Fruit fly (Drosophila melanogaster) S2 (cell line): Measurements from ENCODE around the gene Prx1.

ENCODE experiments used
- CG8478 ChIP-seq: fragments of >200 bp; optimal IDR thresholded peaks from 2 replicates; lab custom pipeline; 2018
- CTCF ChIP-seq, 2 experiments: fragments of >200 bp; optimal IDR thresholded peaks; 2 replicates each; lab custom pipeline; 2018

DNA sequence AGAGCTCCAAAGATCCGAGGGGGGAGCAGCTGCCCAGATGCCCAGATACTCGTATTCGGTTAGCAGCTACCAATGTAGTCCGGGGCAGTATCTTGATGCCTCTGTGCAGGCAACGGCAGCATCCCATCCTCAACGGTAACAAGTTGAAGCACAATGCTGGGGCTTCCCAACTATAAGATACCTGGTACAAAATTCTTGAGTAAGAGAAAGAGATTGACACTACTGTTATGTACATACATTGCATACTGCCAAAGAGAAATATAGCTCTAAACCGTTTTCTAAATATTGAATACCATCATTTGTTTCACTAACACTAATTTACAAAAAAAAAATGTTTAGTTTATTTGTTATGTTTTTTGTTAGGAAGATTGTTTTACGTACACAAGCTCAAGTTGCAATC lies 17.9 kb upstream of the Prx1 start:
- TF ChIP-seq CG8478 (lab: Kevin White, UChicago): no peak
- no peak for TF ChIP-seq CTCF (optimal IDR thresholded peaks at IDR 0.05; lab: Kevin White, UChicago)
